Fruit fly (Drosophila melanogaster) whole organism, embryonic: ENCODE results near the gene dbf.

Experiments used
- Antp ChIP-seq: fragments of 200-800 bp; sonication (Bioruptor generic); optimal IDR thresholded peaks from 3 replicates; lab custom pipeline; 2016; ENCODE audit warnings: missing biosample characterization, missing genetic modification characterization
- CG12744 ChIP-seq: fragments of 200-800 bp; sonication (Bioruptor generic); optimal IDR thresholded peaks from 2 replicates; lab custom pipeline; 2016; ENCODE audit warnings: missing biosample characterization, missing genetic modification characterization
- CG1603 ChIP-seq: fragments of 200-800 bp; sonication (Bioruptor generic); optimal IDR thresholded peaks from 2 replicates; lab custom pipeline; 2019; ENCODE audit warnings: missing biosample characterization, mild to moderate bottlenecking, missing genetic modification characterization, moderate library complexity
- CG17328 ChIP-seq: fragments of 200-800 bp; sonication (Bioruptor generic); IDR thresholded peaks from 2 replicates; pipeline ENCODE4 v1.3.6; 2022; ENCODE audit warnings: missing biosample characterization, missing genetic modification characterization
- CG17829 ChIP-seq: fragments of 200-800 bp; optimal IDR thresholded peaks from 2 replicates; lab custom pipeline; 2019; ENCODE audit warnings: missing biosample characterization, mild to moderate bottlenecking, missing genetic modification characterization, moderate library complexity
- CG2678 ChIP-seq: fragments of 200-800 bp; sonication (Bioruptor generic); optimal IDR thresholded peaks from 3 replicates; lab custom pipeline; 2019; ENCODE audit warnings: missing biosample characterization, mild to moderate bottlenecking, missing genetic modification characterization, moderate library complexity
- CG2875 ChIP-seq: fragments of 200-800 bp; sonication (Bioruptor generic); optimal IDR thresholded peaks from 2 replicates; lab custom pipeline; 2017; ENCODE audit warnings: missing biosample characterization, mild to moderate bottlenecking, missing genetic modification characterization, missing genetic modification reagents
- CG31224 ChIP-seq: fragments of 200-800 bp; sonication (Bioruptor generic); IDR thresholded peaks from 2 replicates; pipeline ENCODE4 v1.3.6; 2022; ENCODE audit warnings: missing biosample characterization, missing genetic modification characterization
- CG31388 ChIP-seq: fragments of 200-800 bp; sonication (Bioruptor generic); optimal IDR thresholded peaks from 2 replicates; lab custom pipeline; 2016; ENCODE audit warnings: missing biosample characterization, missing genetic modification characterization
- CG3163 ChIP-seq: fragments of 200-800 bp; sonication (Bioruptor generic); optimal IDR thresholded peaks from 3 replicates; lab custom pipeline; 2016; ENCODE audit warnings: missing biosample characterization, missing genetic modification characterization
- CG6765 ChIP-seq: fragments of 200-800 bp; sonication (Bioruptor generic); optimal IDR thresholded peaks from 3 replicates; lab custom pipeline; 2017; ENCODE audit warnings: missing biosample characterization, mild to moderate bottlenecking, missing genetic modification characterization
- CG6813 ChIP-seq: fragments of 200-800 bp; sonication (Bioruptor generic); optimal IDR thresholded peaks from 2 replicates; lab custom pipeline; 2017; ENCODE audit warnings: missing biosample characterization, missing genetic modification characterization, mild to moderate bottlenecking, moderate library complexity, missing genetic modification reagents
- CG7839 ChIP-seq: fragments of 200-800 bp; sonication (Bioruptor generic); optimal IDR thresholded peaks from 3 replicates; lab custom pipeline; 2018; ENCODE audit warnings: missing biosample characterization, mild to moderate bottlenecking, missing genetic modification characterization, moderate library complexity
- CG9932 ChIP-seq: fragments of 200-800 bp; sonication (Bioruptor generic); IDR thresholded peaks from 2 replicates; pipeline ENCODE4 v1.3.6; 2022; ENCODE audit warnings: missing biosample characterization, missing genetic modification characterization
- CTCF ChIP-seq: fragments of 200-800 bp; sonication (Bioruptor generic); optimal IDR thresholded peaks from 2 replicates; lab custom pipeline; 2017; ENCODE audit warnings: missing biosample characterization, mild to moderate bottlenecking, missing genetic modification characterization, moderate library complexity
- E2f1 ChIP-seq: fragments of 200-800 bp; sonication (Bioruptor generic); IDR thresholded peaks from 2 replicates; pipeline ENCODE4 v1.3.6; 2022; ENCODE audit warnings: missing biosample characterization, missing genetic modification characterization
- HLH3B ChIP-seq: fragments of 200-800 bp; sonication (Bioruptor generic); IDR thresholded peaks from 2 replicates; pipeline ENCODE4 v1.3.6; 2022; ENCODE audit warnings: missing biosample characterization, missing genetic modification characterization
- HLH54F ChIP-seq: fragments of 200-800 bp; sonication (Bioruptor generic); optimal IDR thresholded peaks from 3 replicates; lab custom pipeline; 2016; ENCODE audit warnings: missing biosample characterization, missing genetic modification characterization
- HmgD ChIP-seq: fragments of 200-800 bp; sonication (Bioruptor generic); optimal IDR thresholded peaks from 3 replicates; lab custom pipeline; 2016; ENCODE audit warnings: missing biosample characterization, missing genetic modification characterization
- Hsf ChIP-seq: fragments of 200-800 bp; sonication (Bioruptor generic); optimal IDR thresholded peaks from 3 replicates; lab custom pipeline; 2016; ENCODE audit warnings: missing biosample characterization, missing genetic modification characterization
- Med ChIP-seq: fragments of 200-800 bp; sonication (Bioruptor generic); peaks from one replicate; lab custom pipeline; 2016; ENCODE audit warnings: missing biosample characterization, missing genetic modification characterization, mild to moderate bottlenecking, inconsistent platforms, moderate library complexity
- Mrtf ChIP-seq: fragments of 200-800 bp; sonication (Bioruptor generic); IDR thresholded peaks from 3 replicates; pipeline ENCODE4 v1.3.6; 2022; ENCODE audit warnings: missing biosample characterization, missing genetic modification characterization
- Rfx ChIP-seq: fragments of 200-800 bp; sonication (Bioruptor generic); IDR thresholded peaks from 2 replicates; pipeline ENCODE4 v1.3.6; 2022; ENCODE audit warnings: missing biosample characterization, missing genetic modification characterization
- Six4 ChIP-seq: fragments of 200-800 bp; sonication (Bioruptor generic); optimal IDR thresholded peaks from 2 replicates; lab custom pipeline; 2016; ENCODE audit warnings: missing biosample characterization, missing genetic modification characterization
- abd-A ChIP-seq: fragments of 200-800 bp; sonication (Bioruptor generic); optimal IDR thresholded peaks from 3 replicates; lab custom pipeline; 2019; ENCODE audit warnings: missing biosample characterization, mild to moderate bottlenecking, missing genetic modification characterization, moderate library complexity
- ara ChIP-seq: fragments of 200-800 bp; sonication (Bioruptor generic); IDR thresholded peaks from 2 replicates; pipeline ENCODE4 v1.3.6; 2022; ENCODE audit warnings: missing biosample characterization, missing genetic modification characterization
- bigmax ChIP-seq: fragments of 200-800 bp; sonication (Bioruptor generic); optimal IDR thresholded peaks from 2 replicates; lab custom pipeline; 2018; ENCODE audit warnings: missing biosample characterization, mild to moderate bottlenecking, missing genetic modification characterization
- btn ChIP-seq: fragments of 200-800 bp; sonication (Bioruptor generic); optimal IDR thresholded peaks from 2 replicates; lab custom pipeline; 2016; ENCODE audit warnings: missing biosample characterization, missing genetic modification characterization
- caup ChIP-seq: fragments of 200-800 bp; sonication (Bioruptor generic); optimal IDR thresholded peaks from 3 replicates; lab custom pipeline; 2017; ENCODE audit warnings: missing biosample characterization, mild to moderate bottlenecking, missing genetic modification characterization, moderate library complexity; ENCODE audit not compliant: severe bottlenecking
- chinmo ChIP-seq: fragments of 200-800 bp; sonication (Bioruptor generic); IDR thresholded peaks from 4 replicates; pipeline ENCODE4 v1.3.6; 2022; ENCODE audit warnings: missing biosample characterization, missing genetic modification characterization; ENCODE audit not compliant: partially characterized antibody
- crol ChIP-seq: fragments of 200-800 bp; sonication (Bioruptor generic); IDR thresholded peaks from 2 replicates; pipeline ENCODE4 v1.3.6; 2022; ENCODE audit warnings: missing biosample characterization, missing genetic modification characterization
- fd64A ChIP-seq: fragments of 200-800 bp; sonication (Bioruptor generic); optimal IDR thresholded peaks from 3 replicates; lab custom pipeline; 2018; ENCODE audit warnings: missing biosample characterization, mild to moderate bottlenecking, missing genetic modification characterization
- fru ChIP-seq: fragments of >200 bp; optimal IDR thresholded peaks from 2 replicates; lab custom pipeline; 2017
- hkb ChIP-seq, 2 experiments: fragments of 200-800 bp in 1 of 2; fragments of >200 bp in 1 of 2; sonication (Bioruptor generic) in 1 of 2; IDR thresholded peaks in 1 of 2; optimal IDR thresholded peaks in 1 of 2; 2 replicates each; pipeline versions ENCODE4 v1.3.6 to Lab custom; 2017 to 2022; ENCODE audit warnings: missing biosample characterization in 1 of 2, missing genetic modification characterization in 1 of 2
- ken ChIP-seq: fragments of 200-800 bp; sonication (Bioruptor generic); IDR thresholded peaks from 3 replicates; pipeline ENCODE4 v1.3.6; 2022; ENCODE audit warnings: missing biosample characterization, missing genetic modification characterization
- lilli ChIP-seq: fragments of 200-800 bp; sonication (Bioruptor generic); optimal IDR thresholded peaks from 3 replicates; lab custom pipeline; 2016; ENCODE audit warnings: missing biosample characterization, missing genetic modification characterization
- lmd ChIP-seq: fragments of 200-800 bp; sonication (Bioruptor generic); IDR thresholded peaks from 2 replicates; pipeline ENCODE4 v1.3.6; 2022; ENCODE audit warnings: missing biosample characterization, missing genetic modification characterization
- lov ChIP-seq, 2 experiments: fragments of 200-800 bp in 1 of 2; fragments of >200 bp in 1 of 2; sonication (Bioruptor generic) in 1 of 2; IDR thresholded peaks in 1 of 2; optimal IDR thresholded peaks in 1 of 2; 2 replicates in 1 of 2; 3 replicates in 1 of 2; pipeline versions ENCODE4 v1.3.6 to Lab custom; 2017 to 2022; ENCODE audit warnings: missing biosample characterization in 1 of 2, missing genetic modification characterization in 1 of 2
- nom ChIP-seq: fragments of 200-800 bp; sonication (Bioruptor generic); optimal IDR thresholded peaks from 2 replicates; lab custom pipeline; 2017; ENCODE audit warnings: missing biosample characterization, missing genetic modification characterization, mild to moderate bottlenecking, moderate library complexity, missing genetic modification reagents
- odd ChIP-seq: fragments of 200-800 bp; sonication (Bioruptor generic); optimal IDR thresholded peaks from 2 replicates; lab custom pipeline; 2017; ENCODE audit warnings: missing biosample characterization, mild to moderate bottlenecking, missing genetic modification characterization
- run ChIP-seq: fragments of 200-800 bp; sonication (Bioruptor generic); optimal IDR thresholded peaks from 3 replicates; lab custom pipeline; 2018; ENCODE audit warnings: missing biosample characterization, mild to moderate bottlenecking, missing genetic modification characterization
- sd ChIP-seq: fragments of 200-800 bp; sonication (Bioruptor generic); optimal IDR thresholded peaks from 3 replicates; lab custom pipeline; 2018; ENCODE audit warnings: missing biosample characterization, mild to moderate bottlenecking, missing genetic modification characterization, moderate library complexity
- sens ChIP-seq: fragments of 200-800 bp; sonication (Bioruptor generic); peaks from one replicate; lab custom pipeline; 2016; ENCODE audit warnings: missing biosample characterization, missing genetic modification characterization
- slbo ChIP-seq: fragments of 200-800 bp; sonication (Bioruptor generic); IDR thresholded peaks from 2 replicates; pipeline ENCODE4 v1.3.6; 2022; ENCODE audit warnings: missing biosample characterization, missing genetic modification characterization
- so ChIP-seq: fragments of 200-800 bp; sonication (Bioruptor generic); IDR thresholded peaks from 3 replicates; pipeline ENCODE4 v1.3.6; 2022; ENCODE audit warnings: missing biosample characterization, missing genetic modification characterization
- stc ChIP-seq: fragments of 200-800 bp; sonication (Bioruptor generic); IDR thresholded peaks from 2 replicates; pipeline ENCODE4 v1.3.6; 2022; ENCODE audit warnings: missing biosample characterization, missing genetic modification characterization
- stwl ChIP-seq: fragments of 200-800 bp; sonication (Bioruptor generic); optimal IDR thresholded peaks from 3 replicates; lab custom pipeline; 2018; ENCODE audit warnings: missing biosample characterization, mild to moderate bottlenecking, missing genetic modification characterization, moderate library complexity
- ttk ChIP-seq: fragments of 200-800 bp; sonication (Bioruptor generic); IDR thresholded peaks from 2 replicates; pipeline ENCODE4 v2.1.2; 2022; ENCODE audit warnings: missing biosample characterization, missing genetic modification characterization

dbf gene

dm6 chr2L:10614660-10615479, 36.5 kb upstream of the dbf start (continued):
- TF ChIP-seq CG6765 (GFP tag; lab: Kevin White, UChicago) (no peak), HLH3B (0 out of 2 replicates have a peak, but pooled peaks have one; percentile 29), caup (no peak), run (peak; percentile 53), Mrtf (GFP tag; lab: Robert Waterston, UW) (peak; percentile 21; the same call in 1 of the 3 replicates), stwl (tag; lab: Kevin White, UChicago) (peak; percentile 37), lilli (GFP tag; lab: Kevin White, UChicago) (no peak), CG12744 (GFP tag; lab: Kevin White, UChicago) (no peak), CG17328 (GFP tag; lab: Robert Waterston, UW) (0 out of 2 replicates have a peak, but pooled peaks have one; percentile 41), E2f1 (GFP tag; lab: Robert Waterston, UW) (peak; percentile 40; the same call in 1 of the 2 replicates), crol (GFP tag; lab: Robert Waterston, UW) (peak; percentile 83), btn (GFP tag; lab: Kevin White, UChicago) (peak; percentile 9), stc (GFP tag; lab: Robert Waterston, UW) (peak; percentile 27; the same call in 1 of the 2 replicates), CG17829 (tag; lab: Kevin White, UChicago) (no peak), sens (peak; percentile 70), ara (GFP tag; lab: Robert Waterston, UW) (peak; percentile 60), lov (optimal IDR thresholded peaks at IDR 0.05; lab: Kevin White, UChicago) (no peak), lov (GFP tag; IDR thresholded peaks at IDR 0.05; lab: Robert Waterston, UW) (0 out of 3 replicates have a peak, but pooled peaks have one; percentile 55), HmgD (no peak), CG2875 (GFP tag; lab: Kevin White, UChicago) (peak; percentile 17), fru (lab: Kevin White, UChicago) (no peak), CG31388 (GFP tag; lab: Kevin White, UChicago) (no peak), fd64A (GFP tag; lab: Kevin White, UChicago) (peak; percentile 32), slbo (GFP tag; lab: Robert Waterston, UW) (no peak), CG6813 (GFP tag; lab: Kevin White, UChicago) (peak; percentile 10), Six4 (no peak), so (GFP tag; lab: Robert Waterston, UW) (no peak), CG3163 (peak; percentile 8), CG7839 (tag; lab: Kevin White, UChicago) (peak; percentile 28), CG31224 (GFP tag; lab: Robert Waterston, UW) (no peak), odd (GFP tag; lab: Kevin White, UChicago) (peak; percentile 22), Rfx (0 out of 2 replicates have a peak, but pooled peaks have one; percentile 4), Antp (GFP tag; lab: Kevin White, UChicago) (peak; percentile 28), CG1603 (tag; lab: Kevin White, UChicago) (peak; percentile 16), ttk (GFP tag; lab: Robert Waterston, UW) (peak; percentile 56), CTCF (GFP tag; lab: Kevin White, UChicago) (peak; percentile 90), Med (GFP tag; lab: Kevin White, UChicago) (peak; percentile 57), CG2678 (tag; lab: Kevin White, UChicago) (peak; percentile 1), lmd (GFP tag; lab: Robert Waterston, UW) (no peak), nom (GFP tag; lab: Kevin White, UChicago) (no peak), hkb (optimal IDR thresholded peaks at IDR 0.05; lab: Kevin White, UChicago) (no peak), hkb (GFP tag; IDR thresholded peaks at IDR 0.05; lab: Robert Waterston, UW) (0 out of 2 replicates have a peak, but pooled peaks have one; percentile 33), Hsf (no peak), bigmax (GFP tag; lab: Kevin White, UChicago) (no peak), ken (0 out of 3 replicates have a peak, but pooled peaks have one; percentile 37), chinmo (GFP tag; lab: Robert Waterston, UW) (0 out of 4 replicates have a peak, but pooled peaks have one; percentile 30), abd-A (no peak), HLH54F (GFP tag; lab: Kevin White, UChicago) (no peak), CG9932 (GFP tag; lab: Robert Waterston, UW) (peak; percentile 37; the same call in 1 of the 2 replicates), sd (tag; lab: Kevin White, UChicago) (peak; percentile 44)
